Fruit fly (Drosophila melanogaster): ENCODE results near the gene Coq8.

Gene Coq8

dm6 chrX:12909577-12910426, 8.9 kb upstream of the Coq8 start, which contains the start of the genes Brms1 and CG4645 (continued):
- TF ChIP-seq eyg (GFP tag; optimal IDR thresholded peaks at IDR 0.05): no peak
- no peak for TF ChIP-seq cad (GFP tag; optimal IDR thresholded peaks at IDR 0.05)
- no peak for TF ChIP-seq btn (GFP tag; optimal IDR thresholded peaks at IDR 0.05)
- no peak for TF ChIP-seq cwo (GFP tag; optimal IDR thresholded peaks at IDR 0.05)
- peak; percentile 12 for TF ChIP-seq D19B (GFP tag; optimal IDR thresholded peaks at IDR 0.05)
- TF ChIP-seq CG13296 (GFP tag; optimal IDR thresholded peaks at IDR 0.05): peak; percentile 26
- peak; percentile 16 for TF ChIP-seq pnt (GFP tag; optimal IDR thresholded peaks at IDR 0.05)
- peak; percentile 58 for TF ChIP-seq CG15269 (tag; optimal IDR thresholded peaks at IDR 0.05)
- TF ChIP-seq CG5245 (GFP tag; optimal IDR thresholded peaks at IDR 0.05): no peak
- peak; percentile 41 for TF ChIP-seq HmgZ (tag; optimal IDR thresholded peaks at IDR 0.05)
- TF ChIP-seq CG8359 (GFP tag; optimal IDR thresholded peaks at IDR 0.05; ENCODE audit: borderline replicate concordance): no peak
- peak in 1 of 2 experiments; percentile 19 for TF ChIP-seq tll (GFP tag; optimal IDR thresholded peaks at IDR 0.05)
- TF ChIP-seq CG12299 (tag; optimal IDR thresholded peaks at IDR 0.05): no peak
- peak; percentile 78 for TF ChIP-seq row (GFP tag; IDR thresholded peaks at IDR 0.05)
- TF ChIP-seq CG8924 (tag; optimal IDR thresholded peaks at IDR 0.05): peak; percentile 41
- TF ChIP-seq Med (GFP tag): peak; percentile 72
- no peak for TF ChIP-seq ac (GFP tag; optimal IDR thresholded peaks at IDR 0.05)
- TF ChIP-seq Oli (tag; optimal IDR thresholded peaks at IDR 0.05): peak; percentile 10
- no peak for TF ChIP-seq da (GFP tag; optimal IDR thresholded peaks at IDR 0.05)
- TF ChIP-seq CG12155 (GFP tag; optimal IDR thresholded peaks at IDR 0.05): peak; percentile 32
- TF ChIP-seq CG1647 (GFP tag; optimal IDR thresholded peaks at IDR 0.05): no peak
- 0 out of 2 replicates have a peak, but pooled peaks have one; percentile 5 for TF ChIP-seq sisA (GFP tag; IDR thresholded peaks at IDR 0.05)
- no peak for TF ChIP-seq ase (GFP tag; IDR thresholded peaks at IDR 0.05)
- TF ChIP-seq CG15073 (GFP tag; optimal IDR thresholded peaks at IDR 0.05): no peak
- TF ChIP-seq Awh (GFP tag; IDR thresholded peaks at IDR 0.05): no peak
- TF ChIP-seq CG4617 (GFP tag; optimal IDR thresholded peaks at IDR 0.05; ENCODE audit: borderline replicate concordance): no peak
- peak; percentile 47 for TF ChIP-seq Sin3A (optimal IDR thresholded peaks at IDR 0.05)
- no peak for TF ChIP-seq gro (GFP tag; optimal IDR thresholded peaks at IDR 0.05)
- TF ChIP-seq B-H1 (GFP tag; IDR thresholded peaks at IDR 0.05): no peak
- TF ChIP-seq unpg (GFP tag; optimal IDR thresholded peaks at IDR 0.05): no peak
- TF ChIP-seq Mad (GFP tag; optimal IDR thresholded peaks at IDR 0.05): no peak
- peak; percentile 33; the same call in 1 of the 2 replicates for TF ChIP-seq Bgb (GFP tag; IDR thresholded peaks at IDR 0.05; ENCODE audit: partially characterized antibody)
- no peak for TF ChIP-seq Hr39 (optimal IDR thresholded peaks at IDR 0.05)
- peak; percentile 46 for TF ChIP-seq CG3281 (GFP tag; optimal IDR thresholded peaks at IDR 0.05)
- peak; percentile 29 for TF ChIP-seq YL-1 (GFP tag; optimal IDR thresholded peaks at IDR 0.05)
- no peak for TF ChIP-seq CG12769 (tag; optimal IDR thresholded peaks at IDR 0.05)
- no peak for TF ChIP-seq CG14014 (GFP tag; IDR thresholded peaks at IDR 0.05)
- TF ChIP-seq sd (tag; optimal IDR thresholded peaks at IDR 0.05): no peak
- TF ChIP-seq sob (GFP tag; IDR thresholded peaks at IDR 0.05): peak; percentile 51; the same call in 1 of the 2 replicates
- no peak for TF ChIP-seq inv (GFP tag; IDR thresholded peaks at IDR 0.05; ENCODE audit: partially characterized antibody)
- no peak for TF ChIP-seq CG8281 (tag; optimal IDR thresholded peaks at IDR 0.05)
- TF ChIP-seq Dip2 (GFP tag; IDR thresholded peaks at IDR 0.05): no peak
- TF ChIP-seq CG6654 (GFP tag; optimal IDR thresholded peaks at IDR 0.05): no peak
- no peak for TF ChIP-seq CG10565 (GFP tag; optimal IDR thresholded peaks at IDR 0.05)
- peak; percentile 3 for TF ChIP-seq Max (GFP tag; optimal IDR thresholded peaks at IDR 0.05)
- no peak for TF ChIP-seq CG1529 (GFP tag; optimal IDR thresholded peaks at IDR 0.05)
- TF ChIP-seq CTCF (GFP tag; optimal IDR thresholded peaks at IDR 0.05): no peak
- TF ChIP-seq tio (GFP tag; optimal IDR thresholded peaks at IDR 0.05): no peak
- TF ChIP-seq ato (GFP tag; IDR thresholded peaks at IDR 0.05; ENCODE audit: partially characterized antibody): no peak
- TF ChIP-seq CG9727 (GFP tag; optimal IDR thresholded peaks at IDR 0.05): peak; percentile 48

All from whole organism, embryonic.